Worm (Caenorhabditis elegans) whole organism, early embryonic: ENCODE data around the gene dohh-1.

ENCODE experiments used
- F13C5.2 ChIP-seq: sonication (generic microtip); optimal IDR thresholded peaks from 2 replicates; lab custom pipeline; 2017; ENCODE audit warnings: mild to moderate bottlenecking, missing genetic modification characterization, inconsistent platforms, missing compliant biosample characterization
- ceh-13 ChIP-seq: fragments of 200-800 bp; sonication (Bioruptor generic); optimal IDR thresholded peaks from 2 replicates; lab custom pipeline; 2018; ENCODE audit warnings: mild to moderate bottlenecking, missing genetic modification characterization, missing compliant biosample characterization
- flt-1 ChIP-seq: fragments of 200-800 bp; sonication (Bioruptor generic); IDR thresholded peaks from 2 replicates; pipeline ENCODE4 v1.3.6; 2022; ENCODE audit warnings: missing genetic modification characterization, missing compliant biosample characterization
- hmg-4 ChIP-seq: fragments of 200-800 bp; sonication (Bioruptor generic); optimal IDR thresholded peaks from 2 replicates; lab custom pipeline; 2018; ENCODE audit warnings: mild to moderate bottlenecking, missing genetic modification characterization, missing compliant biosample characterization
- pes-1 ChIP-seq: fragments of 200-800 bp; sonication (Bioruptor generic); IDR thresholded peaks from 2 replicates; pipeline ENCODE4 v1.3.6; 2022; ENCODE audit warnings: missing genetic modification reagents, missing genetic modification characterization, missing compliant biosample characterization
- scrt-1 ChIP-seq: fragments of 200-800 bp; sonication (Bioruptor generic); IDR thresholded peaks from 2 replicates; pipeline ENCODE4 v1.3.6; 2022; ENCODE audit warnings: missing genetic modification characterization, missing compliant biosample characterization
- tbx-11 ChIP-seq: fragments of 200-800 bp; sonication (Bioruptor generic); IDR thresholded peaks from 2 replicates; pipeline ENCODE4 v1.3.6; 2022; ENCODE audit warnings: missing genetic modification characterization, missing compliant biosample characterization

dohh-1 gene

ce11 chrII:10627963-10628362, 48.2 kb downstream of the dohh-1 start, which contains the start of gene M28.8:
Gene M28.8, plus strand, starts transcription at chrII:10628263.
- TF ChIP-seq pes-1 (GFP tag; lab: Robert Waterston, UW) (no peak), scrt-1 (GFP tag; lab: Robert Waterston, UW) (no peak), hmg-4 (no peak), flt-1 (GFP tag; lab: Robert Waterston, UW) (no peak), tbx-11 (GFP tag; lab: Robert Waterston, UW) (no peak), ceh-13 (GFP tag; lab: Kevin White, UChicago) (no peak), F13C5.2 (tag; lab: Kevin White, UChicago) (no peak)
